Worm (Caenorhabditis elegans): ENCODE data around the gene sec-5.

Gene sec-5

ce11 chrII:9127379-9127778, 49.6 kb downstream of the sec-5 start:
- TF ChIP-seq npax-4 (tag; optimal IDR thresholded peaks at IDR 0.05) (no peak), unc-42 (tag; optimal IDR thresholded peaks at IDR 0.05) (no peak), che-1 (tag; optimal IDR thresholded peaks at IDR 0.05) (no peak), pqm-1 (tag; optimal IDR thresholded peaks at IDR 0.05) (no peak), nfya-1 (tag; optimal IDR thresholded peaks at IDR 0.05) (no peak), madf-2 (tag; optimal IDR thresholded peaks at IDR 0.05) (no peak), ceh-31 (tag; optimal IDR thresholded peaks at IDR 0.05) (no peak), K02D7.2 (tag; optimal IDR thresholded peaks at IDR 0.05) (no peak), pax-1 (tag; optimal IDR thresholded peaks at IDR 0.05) (no peak), dve-1 (tag; optimal IDR thresholded peaks at IDR 0.05) (no peak), pros-1 (tag; optimal IDR thresholded peaks at IDR 0.05) (no peak), pag-3 (tag; optimal IDR thresholded peaks at IDR 0.05; ENCODE audit: borderline replicate concordance) (no peak), ceh-18 (tag; optimal IDR thresholded peaks at IDR 0.05) (no peak), ztf-16 (tag; optimal IDR thresholded peaks at IDR 0.05) (no peak), fax-1 (tag; optimal IDR thresholded peaks at IDR 0.05) (no peak), syd-9 (tag; optimal IDR thresholded peaks at IDR 0.05) (no peak), tbx-7 (tag; optimal IDR thresholded peaks at IDR 0.05) (no peak)

ce11 chrII:9126965-9127364, 50.0 kb downstream of the sec-5 start:
- TF ChIP-seq Y22D7AL.16 (tag; optimal IDR thresholded peaks at IDR 0.05) = no peak

DNA sequence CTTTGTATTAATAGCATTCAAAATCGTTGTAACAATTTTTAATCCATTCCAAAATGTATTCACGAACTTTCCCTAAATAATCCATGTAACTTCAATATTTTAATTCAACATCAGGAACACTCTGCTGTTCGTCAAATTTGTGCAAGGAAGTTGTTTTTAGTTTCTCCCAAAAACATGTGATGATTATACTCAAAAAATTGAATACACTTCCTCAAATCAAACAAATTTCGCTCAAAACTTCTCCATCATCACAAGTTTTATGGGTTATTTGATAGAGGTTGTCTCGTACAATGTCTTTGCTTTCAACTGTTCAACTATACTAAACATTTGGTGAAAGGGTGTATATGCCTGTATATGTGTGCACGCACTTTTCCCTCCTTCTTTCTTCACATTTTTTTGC, 51.9 kb downstream of the sec-5 start:
- TF ChIP-seq zip-5 (tag; optimal IDR thresholded peaks at IDR 0.05) = no peak
- TF ChIP-seq pqm-1 (tag; optimal IDR thresholded peaks at IDR 0.05) = no peak
- no peak for TF ChIP-seq ceh-2 (tag; optimal IDR thresholded peaks at IDR 0.05)
- TF ChIP-seq ceh-6 (GFP tag; optimal IDR thresholded peaks at IDR 0.05) = no peak
- TF ChIP-seq ceh-45 (GFP tag; IDR thresholded peaks at IDR 0.05) = no peak
- TF ChIP-seq mec-3 (tag; optimal IDR thresholded peaks at IDR 0.05; ENCODE audit: borderline replicate concordance) = no peak
- TF ChIP-seq ceh-9 (tag; optimal IDR thresholded peaks at IDR 0.05) = no peak
- TF ChIP-seq madf-2 (tag; optimal IDR thresholded peaks at IDR 0.05) = no peak
- no peak for TF ChIP-seq ref-2 (tag; optimal IDR thresholded peaks at IDR 0.05)
- no peak for TF ChIP-seq hlh-30 (tag; optimal IDR thresholded peaks at IDR 0.05; ENCODE audit: insufficient read depth)
- TF ChIP-seq tbx-7 (tag; optimal IDR thresholded peaks at IDR 0.05) = no peak
- no peak for TF ChIP-seq ceh-48 (tag; optimal IDR thresholded peaks at IDR 0.05)
- no peak for TF ChIP-seq tbx-2 (tag; optimal IDR thresholded peaks at IDR 0.05)
- no peak for TF ChIP-seq ceh-34 (tag; optimal IDR thresholded peaks at IDR 0.05)
- no peak for TF ChIP-seq unc-55 (GFP tag; optimal IDR thresholded peaks at IDR 0.05)
- no peak for TF ChIP-seq ttx-3 (tag; optimal IDR thresholded peaks at IDR 0.05)
- no peak for TF ChIP-seq ztf-16 (tag; optimal IDR thresholded peaks at IDR 0.05)

DNA sequence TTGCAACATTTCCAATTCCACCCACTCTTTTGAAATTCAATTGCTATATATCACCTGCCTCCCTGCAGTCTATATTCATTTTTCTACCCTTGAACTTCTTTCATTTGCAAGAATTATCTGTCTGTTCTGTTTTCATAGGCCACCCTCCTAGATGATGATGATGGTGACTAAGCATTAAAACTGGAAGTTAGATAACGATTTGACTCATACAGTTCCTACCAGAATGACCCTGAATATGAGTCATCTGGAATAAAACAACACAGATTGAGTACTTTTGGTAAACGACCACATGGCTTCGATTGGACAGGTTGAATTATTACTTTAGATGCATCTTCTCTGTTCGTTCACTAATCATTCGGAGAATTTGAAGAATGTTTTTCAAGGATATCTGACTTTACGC, 52.6 kb downstream of the sec-5 start:
- no peak for TF ChIP-seq ref-2 (tag; optimal IDR thresholded peaks at IDR 0.05)

All from whole organism, late embryonic.